Worm (Caenorhabditis elegans): ENCODE data around the gene srt-17.
A peak's percentile ranks its signal among the peaks of the same experiment; 100 is the strongest.

Gene srt-17

DNA sequence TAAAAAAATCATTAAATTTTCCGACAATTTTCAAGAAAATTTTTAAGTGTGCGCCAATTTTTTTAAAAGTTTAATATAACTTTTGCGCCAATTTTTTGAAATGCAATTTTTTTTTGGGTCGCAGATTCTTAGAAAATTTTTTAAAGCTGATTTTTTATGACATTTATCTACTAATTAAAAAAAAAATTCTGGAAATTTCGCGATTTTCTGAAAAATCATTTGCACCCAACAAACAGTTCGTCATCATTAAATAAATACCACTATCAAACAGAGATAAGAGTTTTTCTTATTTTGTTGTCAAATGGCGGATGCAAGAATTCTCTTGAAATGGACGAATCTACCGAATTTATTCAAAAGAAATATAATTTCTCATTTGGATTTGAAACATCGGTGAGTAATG lies 9.5 kb downstream of the srt-17 start, which contains the start of gene F48G7.13:
Gene F48G7.13, plus strand, starts transcription at position 301 of the 400 bp plus-strand sequence.
- TF ChIP-seq hpl-2 (GFP tag; optimal IDR thresholded peaks at IDR 0.05) (no peak), nhr-71 (tag; optimal IDR thresholded peaks at IDR 0.05) (no peak), rnt-1 (tag; optimal IDR thresholded peaks at IDR 0.05) (no peak), nhr-90 (tag; optimal IDR thresholded peaks at IDR 0.05; ENCODE audit: poor library complexity) (no peak), aly-2 (tag; optimal IDR thresholded peaks at IDR 0.05) (no peak), grh-1 (GFP tag; IDR thresholded peaks at IDR 0.05) (no peak)

DNA sequence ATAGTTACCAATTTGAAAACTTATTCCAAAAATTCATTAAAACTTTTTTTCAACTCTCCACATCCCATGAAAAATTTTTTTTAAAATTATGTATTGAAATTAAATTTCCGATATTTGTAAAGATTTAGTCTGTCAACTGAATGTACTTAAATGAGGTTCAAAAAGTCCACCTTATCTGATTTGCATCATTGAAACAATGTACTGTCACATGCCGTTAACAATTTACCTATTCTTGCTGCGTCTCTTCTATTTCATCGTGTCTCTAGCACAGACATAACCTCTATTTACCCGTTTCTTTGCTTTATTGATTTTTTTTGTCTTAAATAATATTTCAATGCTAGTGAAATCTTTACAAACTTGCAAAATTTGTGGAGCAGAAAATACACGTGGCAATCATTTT lies 14.6 kb downstream of the srt-17 start, which contains the start of gene nhr-90:
Gene nhr-90, plus strand, starts transcription at position 296 of the 400 bp plus-strand sequence.
- TF ChIP-seq efl-1 (optimal IDR thresholded peaks at IDR 0.05), result no peak
- peak in 1 of 2 experiments; percentile 46 for TF ChIP-seq efl-1 (GFP tag; optimal IDR thresholded peaks at IDR 0.05 in 1 of 2)
- TF ChIP-seq mef-2 (tag; optimal IDR thresholded peaks at IDR 0.05), result no peak
- peak; percentile 5 for TF ChIP-seq C16A3.4 (tag; optimal IDR thresholded peaks at IDR 0.05)
- peak; percentile 18 for TF ChIP-seq skn-1 (tag; optimal IDR thresholded peaks at IDR 0.05)
- peak; percentile 0 for TF ChIP-seq blmp-1 (tag; optimal IDR thresholded peaks at IDR 0.05)
- TF ChIP-seq nhr-20 (tag; optimal IDR thresholded peaks at IDR 0.05), result peak; percentile 55
- no peak for TF ChIP-seq lir-3 (tag; optimal IDR thresholded peaks at IDR 0.05; ENCODE audit: poor library complexity)
- TF ChIP-seq nhr-85 (tag), result peak; percentile 72
- peak in 1 of 2 experiments; percentile 46 for TF ChIP-seq lin-35 (GFP tag; optimal IDR thresholded peaks at IDR 0.05)

DNA sequence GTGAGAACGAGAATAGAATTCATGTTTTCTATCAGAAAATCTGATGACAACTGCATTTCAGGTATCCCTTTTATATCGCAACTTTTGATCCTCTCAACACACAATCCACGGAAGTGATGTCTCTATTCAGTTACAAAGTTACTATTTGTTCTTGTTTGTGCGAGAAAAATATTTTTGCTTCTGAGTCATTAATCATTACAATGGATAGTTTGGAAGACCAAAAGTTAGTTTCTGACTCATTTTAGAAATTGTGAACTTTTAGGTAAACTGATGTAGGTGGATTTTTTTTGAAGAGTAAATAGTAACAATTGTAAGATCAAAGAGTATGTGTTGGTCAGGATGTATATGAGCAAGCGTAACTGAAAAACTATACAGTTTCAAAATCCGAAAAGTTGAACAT lies 15.2 kb downstream of the srt-17 start, which contains the start of gene srlf-36:
Gene srlf-36, minus strand, starts transcription at position 101 of the 400 bp plus-strand sequence.
- TF ChIP-seq C16A3.4 (tag; optimal IDR thresholded peaks at IDR 0.05) (no peak), fkh-8 (tag; optimal IDR thresholded peaks at IDR 0.05) (no peak), lsy-2 (tag; optimal IDR thresholded peaks at IDR 0.05) (no peak), grh-1 (GFP tag; IDR thresholded peaks at IDR 0.05) (no peak), alr-1 (tag; optimal IDR thresholded peaks at IDR 0.05; ENCODE audit: borderline replicate concordance) (no peak), C34B4.2 (tag; optimal IDR thresholded peaks at IDR 0.05) (no peak), xbp-1 (tag; optimal IDR thresholded peaks at IDR 0.05) (no peak), unc-86 (tag; optimal IDR thresholded peaks at IDR 0.05) (no peak), zag-1 (tag; optimal IDR thresholded peaks at IDR 0.05) (no peak), C04F5.9 (tag; optimal IDR thresholded peaks at IDR 0.05) (no peak), ets-5 (GFP tag; IDR thresholded peaks at IDR 0.05) (no peak), nhr-84 (tag; optimal IDR thresholded peaks at IDR 0.05) (no peak), pqm-1 (tag; optimal IDR thresholded peaks at IDR 0.05) (no peak), mdl-1 (tag; optimal IDR thresholded peaks at IDR 0.05) (no peak)

DNA sequence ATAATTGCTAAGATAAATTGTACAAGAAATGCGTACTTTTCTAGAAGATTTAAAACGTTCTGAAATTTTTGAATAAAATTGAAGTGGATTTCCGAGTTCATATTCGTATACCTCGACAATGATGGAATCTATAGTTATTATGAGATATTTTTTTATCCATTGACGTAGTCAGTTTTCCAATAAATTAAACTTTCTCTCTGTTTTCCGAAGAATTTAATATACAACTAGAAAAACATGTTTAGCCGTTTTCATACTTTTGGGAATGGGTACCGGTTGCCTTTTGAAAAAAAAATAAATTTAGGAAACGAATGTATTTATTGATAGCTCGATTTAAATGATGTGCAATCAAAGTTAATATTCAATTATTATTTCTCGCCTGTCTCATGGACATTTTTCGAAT lies 16.0 kb downstream of the srt-17 start, which contains the start of gene srw-109:
Gene srw-109, minus strand, starts transcription at position 101 of the 400 bp plus-strand sequence.
- TF ChIP-seq alr-1 (tag; optimal IDR thresholded peaks at IDR 0.05; ENCODE audit: borderline replicate concordance), result no peak
- TF ChIP-seq nhr-12 (tag; optimal IDR thresholded peaks at IDR 0.05), result no peak
- no peak for TF ChIP-seq ama-1 (optimal IDR thresholded peaks at IDR 0.05)
- no peak for TF ChIP-seq efl-3 (GFP tag; optimal IDR thresholded peaks at IDR 0.05)
- no peak for TF ChIP-seq aha-1 (tag; optimal IDR thresholded peaks at IDR 0.05)
- no peak for TF ChIP-seq nhr-47 (tag; optimal IDR thresholded peaks at IDR 0.05)
- TF ChIP-seq unc-98 (GFP tag; IDR thresholded peaks at IDR 0.05), result no peak
- TF ChIP-seq Y116A8C.19 (tag; optimal IDR thresholded peaks at IDR 0.05; ENCODE audit: borderline replicate concordance), result no peak
- TF ChIP-seq ceh-82 (tag; optimal IDR thresholded peaks at IDR 0.05), result no peak
- TF ChIP-seq lin-13 (GFP tag; optimal IDR thresholded peaks at IDR 0.05), result no peak

DNA sequence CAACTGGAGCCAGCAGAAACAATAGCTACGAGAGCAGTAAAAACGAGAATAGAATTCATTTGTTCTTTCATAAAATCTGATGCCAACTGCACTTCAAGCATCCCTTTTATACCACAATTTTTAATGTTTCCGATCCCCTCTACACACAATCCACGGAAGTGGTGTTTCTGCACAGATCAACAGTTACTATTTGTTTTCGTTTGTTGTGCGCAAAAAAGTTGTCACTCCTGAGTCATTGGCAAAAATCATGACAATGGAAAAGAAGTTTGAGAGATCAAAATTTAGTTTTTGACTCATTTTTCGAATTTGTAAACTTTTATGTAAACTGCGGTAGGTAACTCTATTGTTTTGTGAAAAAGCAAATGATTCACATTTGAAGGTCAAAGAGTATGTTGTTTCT lies 20.7 kb downstream of the srt-17 start, which contains the start of gene srlf-37:
Gene srlf-37, minus strand, starts transcription at position 101 of the 400 bp plus-strand sequence.
- TF ChIP-seq fkh-8 (tag; optimal IDR thresholded peaks at IDR 0.05), result no peak
- no peak for TF ChIP-seq fkh-4 (tag; optimal IDR thresholded peaks at IDR 0.05; ENCODE audit: borderline replicate concordance)
- TF ChIP-seq vab-15 (tag; optimal IDR thresholded peaks at IDR 0.05), result no peak
- no peak for TF ChIP-seq ceh-8 (GFP tag; optimal IDR thresholded peaks at IDR 0.05)
- no peak for TF ChIP-seq mep-1 (tag; optimal IDR thresholded peaks at IDR 0.05)
- no peak for TF ChIP-seq nhr-76 (tag; optimal IDR thresholded peaks at IDR 0.05)
- TF ChIP-seq pax-3 (tag; optimal IDR thresholded peaks at IDR 0.05), result no peak
- no peak for TF ChIP-seq sup-37 (GFP tag; optimal IDR thresholded peaks at IDR 0.05)
- no peak for TF ChIP-seq mdl-1 (tag; optimal IDR thresholded peaks at IDR 0.05)
- TF ChIP-seq C16A3.4 (tag; optimal IDR thresholded peaks at IDR 0.05), result no peak
- TF ChIP-seq unc-98 (GFP tag; IDR thresholded peaks at IDR 0.05), result no peak
- no peak for TF ChIP-seq nhr-84 (tag; optimal IDR thresholded peaks at IDR 0.05)
